Worm (Caenorhabditis elegans) whole organism, mixed stage, embryonic: ENCODE measurements around the gene cah-3.
"Not testable (repeated sequence)": the region's sequence is repeated elsewhere in the genome, so short reads cannot be mapped to it uniquely, and the experiment has no call there.

ENCODE experiments used
- M03D4.4 ChIP-seq: sonication (generic microtip); optimal IDR thresholded peaks from 2 replicates; lab custom pipeline; 2017; ENCODE audit warnings: mild to moderate bottlenecking, missing genetic modification characterization, missing compliant biosample characterization
- bed-3 ChIP-seq: fragments of 200-800 bp; sonication (Bioruptor generic); optimal IDR thresholded peaks from 3 replicates; lab custom pipeline; 2018; ENCODE audit warnings: mild to moderate bottlenecking, missing genetic modification characterization, moderate library complexity, missing compliant biosample characterization
- blmp-1 ChIP-seq: fragments of 150-350 bp; optimal IDR thresholded peaks from 2 replicates; lab custom pipeline; 2014; ENCODE audit warnings: missing biosample characterization, missing genetic modification characterization
- ceh-43 ChIP-seq: fragments of 200-800 bp; sonication (Bioruptor generic); optimal IDR thresholded peaks from 2 replicates; lab custom pipeline; 2018; ENCODE audit warnings: mild to moderate bottlenecking, missing genetic modification characterization, moderate library complexity, missing compliant biosample characterization
- ceh-83 ChIP-seq: fragments of 200-800 bp; sonication (Bioruptor generic); optimal IDR thresholded peaks from 2 replicates; lab custom pipeline; 2018; ENCODE audit warnings: mild to moderate bottlenecking, missing genetic modification characterization, missing compliant biosample characterization
- ces-1 ChIP-seq: fragments of 150-350 bp; optimal IDR thresholded peaks from 2 replicates; lab custom pipeline; 2014; ENCODE audit warnings: missing biosample characterization, missing genetic modification reagents, missing genetic modification characterization
- cnd-1 ChIP-seq: fragments of 200-800 bp; sonication (Bioruptor generic); optimal IDR thresholded peaks from 2 replicates; lab custom pipeline; 2018; ENCODE audit warnings: mild to moderate bottlenecking, missing genetic modification characterization, missing compliant biosample characterization
- drap-1 ChIP-seq: fragments of 200-800 bp; sonication (Bioruptor generic); optimal IDR thresholded peaks from 3 replicates; lab custom pipeline; 2018; ENCODE audit warnings: mild to moderate bottlenecking, missing genetic modification characterization, missing compliant biosample characterization
- elt-1 ChIP-seq: sonication (generic microtip); optimal IDR thresholded peaks from 2 replicates; lab custom pipeline; 2017; ENCODE audit warnings: missing genetic modification characterization, mild to moderate bottlenecking, missing compliant biosample characterization, antibody characterized with exemption, moderate library complexity, borderline replicate concordance; ENCODE audit not compliant: insufficient read depth
- elt-3 ChIP-seq: fragments of 150-350 bp; optimal IDR thresholded peaks from 2 replicates; lab custom pipeline; 2014; ENCODE audit warnings: missing biosample characterization, missing genetic modification characterization
- flh-1 ChIP-seq: fragments of 200-800 bp; sonication (Bioruptor generic); optimal IDR thresholded peaks from 2 replicates; lab custom pipeline; 2018; ENCODE audit warnings: mild to moderate bottlenecking, missing genetic modification characterization, moderate library complexity, missing compliant biosample characterization
- ham-2 ChIP-seq: fragments of 200-800 bp; sonication (Bioruptor generic); optimal IDR thresholded peaks from 2 replicates; lab custom pipeline; 2018; ENCODE audit warnings: mild to moderate bottlenecking, missing genetic modification characterization, missing compliant biosample characterization
- hlh-1 ChIP-seq: fragments of 150-350 bp; optimal IDR thresholded peaks from 2 replicates; lab custom pipeline; 2014; ENCODE audit warnings: missing biosample characterization, missing genetic modification reagents, missing genetic modification characterization
- lin-13 ChIP-seq: fragments of 150-350 bp; optimal IDR thresholded peaks from 2 replicates; lab custom pipeline; 2014; ENCODE audit warnings: missing biosample characterization, missing genetic modification characterization
- lin-32 ChIP-seq: fragments of 200-800 bp; sonication (Bioruptor generic); optimal IDR thresholded peaks from 2 replicates; lab custom pipeline; 2018; ENCODE audit warnings: mild to moderate bottlenecking, missing genetic modification characterization, missing compliant biosample characterization
- lsy-2 ChIP-seq: fragments of 150-350 bp; optimal IDR thresholded peaks from 2 replicates; lab custom pipeline; 2014; ENCODE audit warnings: missing biosample characterization, missing genetic modification characterization
- mab-5 ChIP-seq: fragments of 150-350 bp; optimal IDR thresholded peaks from 2 replicates; lab custom pipeline; 2014; ENCODE audit warnings: missing biosample characterization, missing genetic modification characterization
- mls-2 ChIP-seq: sonication (generic microtip); optimal IDR thresholded peaks from 2 replicates; lab custom pipeline; 2016; ENCODE audit warnings: mild to moderate bottlenecking, missing genetic modification characterization, moderate library complexity, missing compliant biosample characterization
- nhr-12 ChIP-seq: fragments of 150-350 bp; optimal IDR thresholded peaks from 2 replicates; lab custom pipeline; 2014; ENCODE audit warnings: missing biosample characterization, missing genetic modification characterization
- nhr-2 ChIP-seq: fragments of 150-350 bp; optimal IDR thresholded peaks from 2 replicates; lab custom pipeline; 2014; ENCODE audit warnings: missing biosample characterization, missing genetic modification characterization
- nhr-76 ChIP-seq: sonication (generic microtip); optimal IDR thresholded peaks from 2 replicates; lab custom pipeline; 2017; ENCODE audit warnings: missing biosample characterization, missing genetic modification characterization
- pha-4 ChIP-seq: fragments of 150-350 bp; optimal IDR thresholded peaks from 2 replicates; lab custom pipeline; 2018; ENCODE audit warnings: missing biosample characterization, missing genetic modification reagents, missing genetic modification characterization
- sem-2 ChIP-seq: fragments of 200-800 bp; sonication (Bioruptor generic); optimal IDR thresholded peaks from 2 replicates; lab custom pipeline; 2018; ENCODE audit warnings: mild to moderate bottlenecking, missing genetic modification characterization, missing compliant biosample characterization
- snpc-4 ChIP-seq: fragments of 150-350 bp; optimal IDR thresholded peaks from 2 replicates; lab custom pipeline; 2014; ENCODE audit warnings: missing biosample characterization, missing genetic modification characterization
- sptf-1 ChIP-seq: sonication (generic microtip); optimal IDR thresholded peaks from 2 replicates; lab custom pipeline; 2017; ENCODE audit warnings: mild to moderate bottlenecking, missing genetic modification characterization, moderate library complexity, missing compliant biosample characterization
- tbx-8 ChIP-seq: fragments of 200-800 bp; sonication (Bioruptor generic); optimal IDR thresholded peaks from 2 replicates; lab custom pipeline; 2018; ENCODE audit warnings: mild to moderate bottlenecking, missing genetic modification characterization, moderate library complexity, missing compliant biosample characterization
- unc-120 ChIP-seq: sonication (generic microtip); optimal IDR thresholded peaks from 2 replicates; lab custom pipeline; 2017; ENCODE audit warnings: missing genetic modification characterization, missing compliant biosample characterization; ENCODE audit not compliant: poor library complexity, severe bottlenecking
- unc-39 ChIP-seq: fragments of 150-350 bp; optimal IDR thresholded peaks from 2 replicates; lab custom pipeline; 2014; ENCODE audit warnings: missing biosample characterization, missing genetic modification characterization
- unc-62 ChIP-seq: fragments of 150-350 bp; optimal IDR thresholded peaks from 2 replicates; lab custom pipeline; 2014; ENCODE audit warnings: missing biosample characterization, missing genetic modification reagents, missing genetic modification characterization
- zip-8 ChIP-seq: fragments of 150-350 bp; optimal IDR thresholded peaks from 2 replicates; lab custom pipeline; 2014; ENCODE audit warnings: missing biosample characterization, missing genetic modification characterization
- ztf-11 ChIP-seq: fragments of 150-350 bp; optimal IDR thresholded peaks from 2 replicates; lab custom pipeline; 2014; ENCODE audit warnings: missing biosample characterization, missing genetic modification characterization

The cah-3 gene

DNA sequence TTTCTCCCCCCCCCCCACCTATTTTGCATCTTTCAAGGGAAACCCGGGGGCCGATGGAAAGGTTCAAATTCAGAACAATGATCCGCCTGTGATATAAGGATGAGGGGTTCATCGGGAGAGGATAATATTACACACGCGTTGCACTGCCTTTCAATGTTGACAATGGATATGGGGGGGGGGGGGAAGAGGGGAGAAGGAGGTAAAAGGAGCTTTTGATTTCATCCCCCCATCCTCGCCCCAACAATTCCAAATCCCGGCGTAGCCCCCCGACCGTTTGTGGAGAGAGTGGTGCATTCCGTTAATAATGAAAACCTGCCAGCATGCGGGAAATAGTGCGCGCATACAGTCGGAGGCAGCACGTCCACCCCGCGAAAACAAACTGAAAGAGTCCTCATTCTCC, 40.2 kb upstream of the cah-3 start:
- TF ChIP-seq sptf-1 (tag; lab: Kevin White, UChicago) (peak; percentile 53), cnd-1 (tag; lab: Kevin White, UChicago) (peak; percentile 17), nhr-2 (tag; lab: Kevin White, UChicago) (no peak), sem-2 (GFP tag; lab: Kevin White, UChicago) (no peak), lin-13 (no peak), pha-4 (tag; lab: Kevin White, UChicago) (peak; percentile 37), zip-8 (tag; lab: Kevin White, UChicago) (no peak), elt-3 (tag; lab: Kevin White, UChicago) (no peak), nhr-76 (tag; lab: Kevin White, UChicago) (no peak), drap-1 (no peak), mls-2 (tag; lab: Kevin White, UChicago) (peak; percentile 21), mab-5 (tag; lab: Kevin White, UChicago) (no peak), unc-62 (no peak)

DNA sequence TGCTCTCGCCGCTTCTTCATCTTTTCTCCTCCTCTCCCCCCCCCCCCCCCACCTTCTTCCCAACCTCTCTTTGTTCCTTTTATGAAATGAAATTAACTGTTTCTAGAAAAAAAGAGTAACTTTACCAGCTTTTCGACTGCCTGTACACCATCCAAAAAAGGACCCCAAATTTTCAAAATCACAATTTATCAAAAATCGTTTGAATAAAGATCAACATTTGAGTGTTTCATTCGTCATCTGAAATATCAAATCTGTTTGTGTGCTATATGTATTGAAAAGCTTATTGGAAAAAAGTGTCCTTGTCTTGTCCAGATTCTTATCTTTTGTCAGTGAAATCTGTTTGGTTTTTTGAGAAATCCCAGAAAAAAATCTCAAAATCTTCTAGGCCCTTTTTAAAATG, 36.2 kb upstream of the cah-3 start:
- TF ChIP-seq sem-2 (GFP tag; lab: Kevin White, UChicago) (no peak), unc-120 (tag; lab: Kevin White, UChicago) (no peak), pha-4 (tag; lab: Kevin White, UChicago) (no peak), ces-1 (no peak), sptf-1 (tag; lab: Kevin White, UChicago) (no peak), bed-3 (GFP tag; lab: Kevin White, UChicago) (no peak), mls-2 (tag; lab: Kevin White, UChicago) (no peak), flh-1 (GFP tag; lab: Kevin White, UChicago) (no peak), unc-39 (tag; lab: Kevin White, UChicago) (no peak), lsy-2 (no peak), zip-8 (tag; lab: Kevin White, UChicago) (no peak), tbx-8 (no peak), ceh-43 (no peak), cnd-1 (tag; lab: Kevin White, UChicago) (no peak), elt-1 (tag; lab: Kevin White, UChicago) (no peak), lin-32 (GFP tag; lab: Kevin White, UChicago) (no peak), unc-62 (no peak), nhr-12 (tag; lab: Kevin White, UChicago) (no peak), lin-13 (no peak)

DNA sequence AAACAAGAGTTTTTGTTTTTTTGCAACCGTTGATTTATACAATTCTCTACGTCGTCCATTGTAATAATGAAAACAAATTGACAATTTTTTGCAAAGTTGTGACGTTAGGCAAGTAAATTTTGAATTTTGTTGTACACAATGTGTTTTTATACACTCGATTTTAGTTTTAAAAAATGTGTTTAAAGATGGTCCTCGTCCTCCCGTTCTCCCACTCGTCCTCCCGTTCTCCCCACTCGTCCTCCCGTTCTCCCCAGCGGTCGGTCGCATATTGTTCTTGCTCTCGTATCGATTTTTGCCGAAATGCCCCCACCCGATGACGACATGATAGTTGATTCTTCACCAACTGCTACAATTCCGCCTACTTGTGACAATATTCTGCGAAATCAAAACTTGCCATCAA, 35.6 kb upstream of the cah-3 start, which contains the start of gene F38E9.4:
TSS of gene F38E9.4 (plus strand) at position 301 of the 400 bp plus-strand sequence.
- not testable (repeated sequence) for TF ChIP-seq hlh-1, sptf-1, nhr-2 (tag; lab: Kevin White, UChicago)

DNA sequence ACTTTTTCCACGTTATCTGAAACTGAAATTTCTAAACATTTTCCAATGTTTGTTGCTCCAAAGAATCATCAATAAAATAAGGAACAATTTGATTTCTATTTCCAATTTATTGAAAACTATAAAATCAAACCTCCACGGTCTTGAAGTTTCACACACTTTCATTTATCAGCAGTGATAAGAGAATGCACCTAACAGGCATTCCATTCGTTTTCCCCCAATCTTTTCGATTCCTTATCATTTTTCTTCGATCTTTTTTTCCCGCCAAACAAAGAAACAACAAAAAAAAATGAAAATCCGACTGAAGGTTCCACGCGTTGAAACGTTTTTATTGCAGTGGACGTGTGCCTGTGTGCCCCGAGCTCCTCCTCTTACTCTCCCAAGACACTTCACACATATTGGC, 30.6 kb upstream of the cah-3 start, which contains the start of gene nas-39:
TSS of gene nas-39 (plus strand) at position 269 of the 400 bp plus-strand sequence.
- TF ChIP-seq ztf-11 (tag; lab: Kevin White, UChicago) (no peak), ceh-43 (no peak), ham-2 (GFP tag; lab: Kevin White, UChicago) (no peak), elt-1 (tag; lab: Kevin White, UChicago) (no peak), snpc-4 (tag; lab: Kevin White, UChicago) (no peak), drap-1 (no peak), nhr-76 (tag; lab: Kevin White, UChicago) (no peak), ceh-83 (no peak), unc-120 (tag; lab: Kevin White, UChicago) (no peak), flh-1 (GFP tag; lab: Kevin White, UChicago) (no peak), unc-39 (tag; lab: Kevin White, UChicago) (no peak), M03D4.4 (tag; lab: Kevin White, UChicago) (no peak)

DNA sequence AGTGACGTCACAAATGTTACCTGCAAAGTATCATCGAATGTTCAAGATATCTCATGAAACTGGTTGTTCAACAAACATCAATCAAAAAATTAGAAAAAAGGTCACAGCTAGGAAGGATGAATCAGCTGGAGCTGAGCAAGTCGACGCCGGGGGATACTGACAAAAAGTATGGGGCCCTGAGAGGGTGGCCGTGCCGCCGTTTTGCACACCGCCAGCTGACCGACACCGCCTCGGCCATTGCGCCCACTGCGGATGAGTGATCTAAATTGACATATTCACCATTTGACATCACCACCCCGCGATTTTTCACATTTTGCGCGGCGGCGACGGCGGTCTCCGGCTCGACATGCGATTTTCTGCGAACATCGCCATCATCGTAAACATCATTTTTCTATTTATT, 30.2 kb upstream of the cah-3 start:
- TF ChIP-seq M03D4.4 (tag; lab: Kevin White, UChicago) (no peak), ham-2 (GFP tag; lab: Kevin White, UChicago) (no peak), cnd-1 (tag; lab: Kevin White, UChicago) (no peak), nhr-12 (tag; lab: Kevin White, UChicago) (no peak), nhr-76 (tag; lab: Kevin White, UChicago) (no peak), flh-1 (GFP tag; lab: Kevin White, UChicago) (no peak), zip-8 (tag; lab: Kevin White, UChicago) (no peak), blmp-1 (tag; lab: Kevin White, UChicago) (no peak), lin-32 (GFP tag; lab: Kevin White, UChicago) (no peak), hlh-1 (tag; lab: Kevin White, UChicago) (no peak), ztf-11 (tag; lab: Kevin White, UChicago) (no peak), tbx-8 (no peak)
